Fruit fly (Drosophila melanogaster) whole organism, prepupa: ENCODE results near the gene CG1998.

Source experiments
- CG10669 ChIP-seq: fragments of 200-800 bp; sonication (Bioruptor generic); optimal IDR thresholded peaks from 3 replicates; lab custom pipeline; 2018; ENCODE audit warnings: missing biosample characterization, mild to moderate bottlenecking, missing genetic modification characterization, moderate library complexity
- OdsH ChIP-seq: fragments of 200-800 bp; sonication (Bioruptor generic); optimal IDR thresholded peaks from 3 replicates; lab custom pipeline; 2016; ENCODE audit warnings: missing biosample characterization, missing genetic modification characterization

DNA sequence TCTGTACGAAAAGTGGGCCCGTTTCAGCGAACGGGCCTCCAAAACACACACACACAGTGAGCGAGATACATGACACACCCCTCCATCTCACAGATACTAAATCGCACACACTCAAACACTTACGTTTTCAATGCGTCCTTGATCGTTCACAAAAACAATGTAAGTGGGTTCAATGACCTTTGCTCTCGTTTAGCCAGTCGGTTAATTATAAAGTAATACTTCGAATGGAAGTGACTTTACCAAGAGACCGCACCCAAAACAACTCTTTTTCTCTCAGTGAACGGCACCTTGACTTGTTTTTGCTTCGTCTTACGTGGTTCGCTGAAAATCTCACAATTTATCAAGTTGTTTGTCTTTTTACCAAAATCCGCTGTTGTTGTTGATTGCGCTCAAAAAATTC lies 18.5 kb downstream of the CG1998 start:
- TF ChIP-seq CG10669: no peak
- TF ChIP-seq OdsH (GFP tag; lab: Kevin White, UChicago): peak; percentile 48
